5 fruit fly cellular contexts compared by ENCODE assay signal in the genomic region with DNA sequence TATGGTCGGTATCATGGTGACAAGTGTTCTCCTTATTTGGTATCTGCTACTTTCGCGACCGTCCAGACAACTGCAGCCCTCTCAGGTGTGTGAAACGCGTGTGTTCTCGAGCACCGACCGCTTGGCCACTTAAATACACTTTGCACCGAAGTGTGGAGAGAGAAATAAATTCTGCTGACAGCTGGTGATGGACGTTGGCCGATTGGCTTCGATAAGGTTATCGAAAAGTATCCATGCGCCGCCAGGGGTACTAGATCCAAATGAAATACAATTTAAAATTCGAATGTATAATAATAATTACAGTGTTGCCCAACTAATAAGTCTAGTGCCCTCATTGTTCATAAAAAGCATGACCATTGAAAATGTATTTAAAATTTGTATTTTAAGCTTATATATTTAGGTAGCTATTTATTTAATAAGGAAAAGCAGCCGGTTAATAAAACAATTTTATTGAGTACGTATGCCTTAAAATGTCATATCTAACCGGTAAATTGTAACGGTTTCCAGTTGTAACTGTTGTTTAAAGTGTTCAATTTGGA.
TF ChIP-seq lines count a peak whose summit lies in the region.

A gene (minus strand): TSS at position 175 of the 539 bp plus-strand sequence.
A gene (plus strand): TSS at position 514 of the 539 bp plus-strand sequence.

TF ChIP-seq in whole organism, adult, 20 proteins besides CTCF, POLR2A, EP300 and RAD21 (continued from another document):
- TF ChIP-seq toe (GFP tag; optimal IDR thresholded peaks at IDR 0.05; lab: Kevin White, UChicago) = peak; percentile 59
- peak; percentile 73 for TF ChIP-seq CG7101 (tag; optimal IDR thresholded peaks at IDR 0.05; lab: Kevin White, UChicago)
- TF ChIP-seq Mnt (GFP tag; optimal IDR thresholded peaks at IDR 0.05; lab: Kevin White, UChicago) = peak; percentile 86

TF ChIP-seq in whole organism, embryonic, 481 proteins besides CTCF, POLR2A, EP300 and RAD21 (continued from another document and continues in another):
- TF ChIP-seq CG5953 (GFP tag; IDR thresholded peaks at IDR 0.05; lab: Robert Waterston, UW) (0 out of 2 replicates have a peak, but pooled peaks have one; percentile 47), CG14667 (GFP tag; IDR thresholded peaks at IDR 0.05; lab: Robert Waterston, UW) (peak; percentile 30; the same call in 1 of the 2 replicates), Sox100B (GFP tag; optimal IDR thresholded peaks at IDR 0.05; lab: Kevin White, UChicago) (peak; percentile 32), CG2889 (GFP tag; IDR thresholded peaks at IDR 0.05; lab: Robert Waterston, UW) (no peak), Awh (GFP tag; IDR thresholded peaks at IDR 0.05; lab: Robert Waterston, UW) (peak; percentile 41; the same call in 1 of the 2 replicates), CG14965 (GFP tag; optimal IDR thresholded peaks at IDR 0.05; lab: Kevin White, UChicago; ENCODE audit: borderline replicate concordance) (no peak), caup (GFP tag; optimal IDR thresholded peaks at IDR 0.05; lab: Kevin White, UChicago; ENCODE audit: severe bottlenecking) (peak; percentile 60), CG18476 (GFP tag; optimal IDR thresholded peaks at IDR 0.05; lab: Kevin White, UChicago) (peak; percentile 18), CG13296 (GFP tag; optimal IDR thresholded peaks at IDR 0.05; lab: Kevin White, UChicago) (peak; percentile 76), CG18764 (GFP tag; optimal IDR thresholded peaks at IDR 0.05; lab: Kevin White, UChicago) (peak; percentile 35), tna (GFP tag; IDR thresholded peaks at IDR 0.05; lab: Robert Waterston, UW; ENCODE audit: partially characterized antibody) (peak; percentile 38), Dip2 (GFP tag; IDR thresholded peaks at IDR 0.05; lab: Robert Waterston, UW) (no peak), BtbVII (GFP tag; optimal IDR thresholded peaks at IDR 0.05; lab: Kevin White, UChicago) (peak; percentile 39), CG6854 (GFP tag; optimal IDR thresholded peaks at IDR 0.05; lab: Kevin White, UChicago) (peak; percentile 59), pita (GFP tag; optimal IDR thresholded peaks at IDR 0.05; lab: Kevin White, UChicago) (no peak), CG15601 (tag; optimal IDR thresholded peaks at IDR 0.05; lab: Kevin White, UChicago) (peak; percentile 7), CG3838 (GFP tag; optimal IDR thresholded peaks at IDR 0.05; lab: Kevin White, UChicago) (no peak), CG10366 (GFP tag; IDR thresholded peaks at IDR 0.05; lab: Robert Waterston, UW) (peak; percentile 60), mam (GFP tag; optimal IDR thresholded peaks at IDR 0.05; lab: Kevin White, UChicago) (peak; percentile 46), onecut (GFP tag; IDR thresholded peaks at IDR 0.05; lab: Robert Waterston, UW) (no peak), Doc3 (GFP tag; IDR thresholded peaks at IDR 0.05; lab: Robert Waterston, UW; ENCODE audit: partially characterized antibody) (peak; percentile 41; the same call in 1 of the 3 replicates), Dfd (GFP tag; optimal IDR thresholded peaks at IDR 0.05; lab: Kevin White, UChicago) (no peak), Rx (GFP tag; IDR thresholded peaks at IDR 0.05; lab: Robert Waterston, UW) (no peak), gcm (GFP tag; optimal IDR thresholded peaks at IDR 0.05; lab: Kevin White, UChicago) (peak; percentile 57), CG3407 (GFP tag; optimal IDR thresholded peaks at IDR 0.05; lab: Kevin White, UChicago) (no peak), ro (GFP tag; IDR thresholded peaks at IDR 0.05; lab: Robert Waterston, UW) (no peak), HmgZ (tag; optimal IDR thresholded peaks at IDR 0.05; lab: Kevin White, UChicago) (peak; percentile 66), sug (tag; optimal IDR thresholded peaks at IDR 0.05; lab: Kevin White, UChicago) (peak; percentile 76), p53 (GFP tag; optimal IDR thresholded peaks at IDR 0.05; lab: Kevin White, UChicago) (no peak)

TF ChIP-seq in whole organism, prepupa, 60 proteins besides CTCF, POLR2A, EP300 and RAD21 (continued from another document and continues in another):
- TF ChIP-seq CG6163 (GFP tag; IDR thresholded peaks at IDR 0.05; lab: Robert Waterston, UW) = peak; percentile 47; the same call in 2 of the 3 replicates
- peak; percentile 51 for TF ChIP-seq CG3919 (GFP tag; optimal IDR thresholded peaks at IDR 0.05; lab: Kevin White, UChicago)
- TF ChIP-seq esn (GFP tag; optimal IDR thresholded peaks at IDR 0.05; lab: Kevin White, UChicago) = peak; percentile 67
- TF ChIP-seq CG7368 (GFP tag; optimal IDR thresholded peaks at IDR 0.05; lab: Kevin White, UChicago) = no peak
- no peak for TF ChIP-seq Hr38 (GFP tag; optimal IDR thresholded peaks at IDR 0.05; lab: Kevin White, UChicago)
- TF ChIP-seq Gug (GFP tag; IDR thresholded peaks at IDR 0.05; lab: Robert Waterston, UW) = no peak
- TF ChIP-seq Eip93F (GFP tag; optimal IDR thresholded peaks at IDR 0.05; lab: Kevin White, UChicago) = peak; percentile 42
- TF ChIP-seq spab (GFP tag; optimal IDR thresholded peaks at IDR 0.05; lab: Kevin White, UChicago) = no peak
- peak; percentile 35 for TF ChIP-seq CG9139 (GFP tag; optimal IDR thresholded peaks at IDR 0.05; lab: Kevin White, UChicago)
- TF ChIP-seq topi (GFP tag; optimal IDR thresholded peaks at IDR 0.05; lab: Kevin White, UChicago) = peak; percentile 45
- TF ChIP-seq Eip75B (GFP tag; optimal IDR thresholded peaks at IDR 0.05; lab: Kevin White, UChicago) = peak; percentile 39
- TF ChIP-seq lz (GFP tag; optimal IDR thresholded peaks at IDR 0.05; lab: Kevin White, UChicago) = peak; percentile 48
- peak; percentile 20 for TF ChIP-seq acj6 (GFP tag; optimal IDR thresholded peaks at IDR 0.05; lab: Kevin White, UChicago)
- TF ChIP-seq Ets96B (tag; optimal IDR thresholded peaks at IDR 0.05; lab: Kevin White, UChicago) = peak; percentile 14
- no peak for TF ChIP-seq CG6808 (GFP tag; optimal IDR thresholded peaks at IDR 0.05; lab: Kevin White, UChicago)
- no peak for TF ChIP-seq Ets21C (GFP tag; optimal IDR thresholded peaks at IDR 0.05; lab: Kevin White, UChicago)
- no peak for TF ChIP-seq CG4318 (GFP tag; optimal IDR thresholded peaks at IDR 0.05; lab: Kevin White, UChicago)
- TF ChIP-seq CG16779 (tag; optimal IDR thresholded peaks at IDR 0.05; lab: Kevin White, UChicago) = no peak
- TF ChIP-seq CG10631 (GFP tag; optimal IDR thresholded peaks at IDR 0.05; lab: Kevin White, UChicago) = peak; percentile 50
- TF ChIP-seq Blimp-1 (GFP tag; optimal IDR thresholded peaks at IDR 0.05; lab: Kevin White, UChicago) = no peak
- TF ChIP-seq fd59A (GFP tag; optimal IDR thresholded peaks at IDR 0.05; lab: Kevin White, UChicago) = no peak
- no peak for TF ChIP-seq salr (GFP tag; optimal IDR thresholded peaks at IDR 0.05; lab: Kevin White, UChicago)
- no peak for TF ChIP-seq OdsH (GFP tag; optimal IDR thresholded peaks at IDR 0.05; lab: Kevin White, UChicago)
- peak; percentile 56 for TF ChIP-seq eg (GFP tag; IDR thresholded peaks at IDR 0.05; lab: Robert Waterston, UW)
- no peak for TF ChIP-seq Smox (GFP tag; optimal IDR thresholded peaks at IDR 0.05; lab: Kevin White, UChicago)
- TF ChIP-seq CG32006 (GFP tag; optimal IDR thresholded peaks at IDR 0.05; lab: Kevin White, UChicago) = no peak
- TF ChIP-seq ss (GFP tag; optimal IDR thresholded peaks at IDR 0.05; lab: Kevin White, UChicago) = peak; percentile 42 to 56
- no peak for TF ChIP-seq Met (GFP tag; optimal IDR thresholded peaks at IDR 0.05; lab: Kevin White, UChicago)
- no peak for TF ChIP-seq Lpt (GFP tag; optimal IDR thresholded peaks at IDR 0.05; lab: Kevin White, UChicago)
- TF ChIP-seq CG1621 (tag; optimal IDR thresholded peaks at IDR 0.05; lab: Kevin White, UChicago) = peak; percentile 11
- no peak for TF ChIP-seq CG11902 (GFP tag; optimal IDR thresholded peaks at IDR 0.05; lab: Kevin White, UChicago)
- no peak for TF ChIP-seq Hr39 (GFP tag; optimal IDR thresholded peaks at IDR 0.05; lab: Kevin White, UChicago)

TF ChIP-seq in whole organism, pupa, 21 proteins besides CTCF, POLR2A, EP300 and RAD21 (continued from another document):
- no peak for TF ChIP-seq CG14655 (GFP tag; optimal IDR thresholded peaks at IDR 0.05; lab: Kevin White, UChicago)

TF ChIP-seq in whole organism, wandering third instar larva, 38 proteins besides CTCF, POLR2A, EP300 and RAD21 (continued from another document):
- TF ChIP-seq Hr83 (GFP tag; optimal IDR thresholded peaks at IDR 0.05; lab: Kevin White, UChicago; ENCODE audit: poor library complexity, severe bottlenecking) = peak; percentile 52
